Fruit fly (Drosophila melanogaster) whole organism, prepupa: ENCODE measurements around the gene simj.

Source experiments
- Blimp-1 ChIP-seq: fragments of 200-800 bp; sonication (Bioruptor generic); optimal IDR thresholded peaks from 3 replicates; lab custom pipeline; 2017; ENCODE audit warnings: missing biosample characterization, missing genetic modification characterization, mild to moderate bottlenecking, moderate library complexity, missing genetic modification reagents
- CG10631 ChIP-seq: fragments of 200-800 bp; sonication (Bioruptor generic); optimal IDR thresholded peaks from 2 replicates; lab custom pipeline; 2016; ENCODE audit warnings: missing biosample characterization, missing genetic modification characterization
- CG10669 ChIP-seq: fragments of 200-800 bp; sonication (Bioruptor generic); optimal IDR thresholded peaks from 3 replicates; lab custom pipeline; 2018; ENCODE audit warnings: missing biosample characterization, mild to moderate bottlenecking, missing genetic modification characterization, moderate library complexity
- CG11294 ChIP-seq: fragments of 200-800 bp; sonication (Bioruptor generic); IDR thresholded peaks from 2 replicates; pipeline ENCODE4 v1.3.6; 2022; ENCODE audit warnings: missing biosample characterization, missing genetic modification characterization
- CG11762 ChIP-seq: fragments of 200-800 bp; sonication (Bioruptor generic); optimal IDR thresholded peaks from 3 replicates; lab custom pipeline; 2016; ENCODE audit warnings: missing biosample characterization, missing genetic modification characterization; ENCODE audit not compliant: insufficient read depth
- CG11902 ChIP-seq: fragments of 200-800 bp; sonication (Bioruptor generic); optimal IDR thresholded peaks from 3 replicates; lab custom pipeline; 2016; ENCODE audit warnings: missing biosample characterization, missing genetic modification characterization
- CG15336 ChIP-seq: fragments of 200-800 bp; sonication (Bioruptor generic); IDR thresholded peaks from 2 replicates; pipeline ENCODE4 v1.3.6; 2022; ENCODE audit warnings: missing biosample characterization, missing genetic modification characterization
- CG1621 ChIP-seq: fragments of 200-800 bp; sonication (Bioruptor generic); optimal IDR thresholded peaks from 3 replicates; lab custom pipeline; 2018; ENCODE audit warnings: missing biosample characterization, mild to moderate bottlenecking, missing genetic modification characterization
- CG16779 ChIP-seq: fragments of 200-800 bp; sonication (Bioruptor generic); optimal IDR thresholded peaks from 3 replicates; lab custom pipeline; 2017; ENCODE audit warnings: missing biosample characterization, mild to moderate bottlenecking, missing genetic modification characterization
- CG3032 ChIP-seq: fragments of 200-800 bp; optimal IDR thresholded peaks from 2 replicates; lab custom pipeline; 2019; ENCODE audit warnings: missing biosample characterization, mild to moderate bottlenecking, missing genetic modification characterization, moderate library complexity
- CG31627 ChIP-seq: fragments of 200-800 bp; sonication (Bioruptor generic); optimal IDR thresholded peaks from 3 replicates; lab custom pipeline; 2016; ENCODE audit warnings: missing biosample characterization, missing genetic modification characterization
- CG34406 ChIP-seq: fragments of 200-800 bp; sonication (Bioruptor generic); optimal IDR thresholded peaks from 3 replicates; lab custom pipeline; 2016; ENCODE audit warnings: missing biosample characterization, missing genetic modification characterization
- CG4318 ChIP-seq: fragments of 200-800 bp; sonication (Bioruptor generic); optimal IDR thresholded peaks from 3 replicates; lab custom pipeline; 2017; ENCODE audit warnings: missing biosample characterization, mild to moderate bottlenecking, missing genetic modification characterization
- CG6163 ChIP-seq: fragments of 200-800 bp; sonication (Bioruptor generic); IDR thresholded peaks from 3 replicates; pipeline ENCODE4 v1.3.6; 2022; ENCODE audit warnings: missing biosample characterization, missing genetic modification characterization
- CG6792 ChIP-seq: fragments of 200-800 bp; sonication (Bioruptor generic); optimal IDR thresholded peaks from 3 replicates; lab custom pipeline; 2016; ENCODE audit warnings: missing biosample characterization, missing genetic modification characterization
- CG6808 ChIP-seq: fragments of 200-800 bp; sonication (Bioruptor generic); optimal IDR thresholded peaks from 3 replicates; lab custom pipeline; 2017; ENCODE audit warnings: missing biosample characterization, missing genetic modification characterization, mild to moderate bottlenecking, moderate library complexity, missing genetic modification reagents
- CG6854 ChIP-seq: fragments of 200-800 bp; sonication (Bioruptor generic); optimal IDR thresholded peaks from 2 replicates; lab custom pipeline; 2017; ENCODE audit warnings: missing biosample characterization, mild to moderate bottlenecking, missing genetic modification characterization
- CG7368 ChIP-seq: fragments of 200-800 bp; sonication (Bioruptor generic); optimal IDR thresholded peaks from 3 replicates; lab custom pipeline; 2016; ENCODE audit warnings: missing biosample characterization, missing genetic modification characterization
- CG8119 ChIP-seq: fragments of 200-800 bp; sonication (Bioruptor generic); IDR thresholded peaks from 3 replicates; pipeline ENCODE4 v1.3.6; 2022; ENCODE audit warnings: missing biosample characterization, missing genetic modification characterization
- CG8319 ChIP-seq: fragments of 200-800 bp; sonication (Bioruptor generic); optimal IDR thresholded peaks from 3 replicates; lab custom pipeline; 2016; ENCODE audit warnings: missing biosample characterization, missing genetic modification characterization
- CG9139 ChIP-seq: fragments of 200-800 bp; sonication (Bioruptor generic); optimal IDR thresholded peaks from 3 replicates; lab custom pipeline; 2017; ENCODE audit warnings: missing biosample characterization, mild to moderate bottlenecking, missing genetic modification characterization
- Eip75B ChIP-seq: fragments of 200-800 bp; sonication (Bioruptor generic); optimal IDR thresholded peaks from 3 replicates; lab custom pipeline; 2016; ENCODE audit warnings: missing biosample characterization, missing genetic modification characterization
- Eip78C ChIP-seq: fragments of 200-800 bp; sonication (Bioruptor generic); peaks from one replicate; lab custom pipeline; 2016; ENCODE audit warnings: missing biosample characterization, missing genetic modification characterization
- Eip93F ChIP-seq: fragments of 200-800 bp; sonication (Bioruptor generic); optimal IDR thresholded peaks from 2 replicates; lab custom pipeline; 2016; ENCODE audit warnings: missing biosample characterization, mild to moderate bottlenecking, missing genetic modification characterization
- Ets21C ChIP-seq: fragments of 200-800 bp; sonication (Bioruptor generic); optimal IDR thresholded peaks from 3 replicates; lab custom pipeline; 2016; ENCODE audit warnings: missing biosample characterization, missing genetic modification characterization
- Ets96B ChIP-seq: fragments of 200-800 bp; optimal IDR thresholded peaks from 2 replicates; lab custom pipeline; 2019; ENCODE audit warnings: missing biosample characterization, mild to moderate bottlenecking, missing genetic modification characterization, moderate library complexity
- Gug ChIP-seq: fragments of 200-800 bp; sonication (Bioruptor generic); IDR thresholded peaks from 2 replicates; pipeline ENCODE4 v1.3.6; 2022; ENCODE audit warnings: missing biosample characterization, missing genetic modification characterization
- Hr4 ChIP-seq: fragments of 200-800 bp; sonication (Bioruptor generic); optimal IDR thresholded peaks from 3 replicates; lab custom pipeline; 2016; ENCODE audit warnings: missing biosample characterization, missing genetic modification characterization
- Met ChIP-seq: fragments of 200-800 bp; sonication (Bioruptor generic); optimal IDR thresholded peaks from 3 replicates; lab custom pipeline; 2016; ENCODE audit warnings: missing biosample characterization, missing genetic modification characterization
- OdsH ChIP-seq: fragments of 200-800 bp; sonication (Bioruptor generic); optimal IDR thresholded peaks from 3 replicates; lab custom pipeline; 2016; ENCODE audit warnings: missing biosample characterization, missing genetic modification characterization
- Smox ChIP-seq: fragments of 200-800 bp; sonication (Bioruptor generic); optimal IDR thresholded peaks from 3 replicates; lab custom pipeline; 2016; ENCODE audit warnings: missing biosample characterization, missing genetic modification characterization
- Sox102F ChIP-seq: fragments of 200-800 bp; sonication (Bioruptor generic); optimal IDR thresholded peaks from 2 replicates; lab custom pipeline; 2016; ENCODE audit warnings: missing biosample characterization, mild to moderate bottlenecking, missing genetic modification characterization
- Sox14 ChIP-seq: fragments of 200-800 bp; sonication (Bioruptor generic); optimal IDR thresholded peaks from 3 replicates; lab custom pipeline; 2016; ENCODE audit warnings: missing biosample characterization, missing genetic modification characterization
- Sox15 ChIP-seq: fragments of 200-800 bp; sonication (Bioruptor generic); optimal IDR thresholded peaks from 3 replicates; lab custom pipeline; 2016; ENCODE audit warnings: missing biosample characterization, missing genetic modification characterization
- achi ChIP-seq: fragments of 200-800 bp; sonication (Bioruptor generic); optimal IDR thresholded peaks from 3 replicates; lab custom pipeline; 2016; ENCODE audit warnings: missing biosample characterization, missing genetic modification characterization
- acj6 ChIP-seq: fragments of 200-800 bp; sonication (Bioruptor generic); optimal IDR thresholded peaks from 3 replicates; lab custom pipeline; 2016; ENCODE audit warnings: missing biosample characterization, missing genetic modification characterization
- cyc ChIP-seq: fragments of 200-800 bp; sonication (Bioruptor generic); optimal IDR thresholded peaks from 3 replicates; lab custom pipeline; 2016; ENCODE audit warnings: missing biosample characterization, missing genetic modification characterization
- dsx ChIP-seq: fragments of 200-800 bp; optimal IDR thresholded peaks from 3 replicates; lab custom pipeline; 2019; ENCODE audit warnings: missing biosample characterization, mild to moderate bottlenecking, missing genetic modification characterization, moderate library complexity; ENCODE audit not compliant: poor library complexity, severe bottlenecking
- esn ChIP-seq: fragments of 200-800 bp; sonication (Bioruptor generic); optimal IDR thresholded peaks from 2 replicates; lab custom pipeline; 2016; ENCODE audit warnings: missing biosample characterization, mild to moderate bottlenecking, missing genetic modification characterization, moderate library complexity
- fd59A ChIP-seq: fragments of 200-800 bp; sonication (Bioruptor generic); optimal IDR thresholded peaks from 2 replicates; lab custom pipeline; 2017; ENCODE audit warnings: missing biosample characterization, mild to moderate bottlenecking, missing genetic modification characterization, missing genetic modification reagents
- fd85E ChIP-seq: fragments of 200-800 bp; sonication (Bioruptor generic); optimal IDR thresholded peaks from 3 replicates; lab custom pipeline; 2016; ENCODE audit warnings: missing biosample characterization, missing genetic modification characterization
- fkh ChIP-seq: fragments of 200-800 bp; sonication (Bioruptor generic); optimal IDR thresholded peaks from 3 replicates; lab custom pipeline; 2017; ENCODE audit warnings: missing biosample characterization, mild to moderate bottlenecking, missing genetic modification characterization, moderate library complexity
- lz ChIP-seq: fragments of 200-800 bp; sonication (Bioruptor generic); optimal IDR thresholded peaks from 3 replicates; lab custom pipeline; 2016; ENCODE audit warnings: missing biosample characterization, missing genetic modification characterization
- net ChIP-seq: fragments of 200-800 bp; sonication (Bioruptor generic); optimal IDR thresholded peaks from 3 replicates; lab custom pipeline; 2016; ENCODE audit warnings: missing biosample characterization, missing genetic modification characterization
- pdm3 ChIP-seq: fragments of 200-800 bp; sonication (Bioruptor generic); optimal IDR thresholded peaks from 3 replicates; lab custom pipeline; 2016; ENCODE audit warnings: missing biosample characterization, missing genetic modification characterization
- salr ChIP-seq, 2 experiments: fragments of 200-800 bp; sonication (Bioruptor generic); optimal IDR thresholded peaks; 3 replicates each; lab custom pipeline; 2016 to 2018; ENCODE audit warnings: missing biosample characterization in 2 of 2, missing genetic modification characterization in 2 of 2, mild to moderate bottlenecking in 1 of 2
- ss ChIP-seq, 2 experiments: fragments of 200-800 bp; sonication (Bioruptor generic); optimal IDR thresholded peaks; 2 replicates in 1 of 2; 3 replicates in 1 of 2; lab custom pipeline; 2017 to 2018; ENCODE audit warnings: mild to moderate bottlenecking in 2 of 2, missing biosample characterization in 2 of 2, missing genetic modification characterization in 2 of 2, moderate library complexity in 1 of 2
- svp ChIP-seq: fragments of 200-800 bp; sonication (Bioruptor generic); peaks from one replicate; lab custom pipeline; 2016; ENCODE audit warnings: missing biosample characterization, missing genetic modification characterization
- topi ChIP-seq: fragments of 200-800 bp; sonication (Bioruptor generic); optimal IDR thresholded peaks from 3 replicates; lab custom pipeline; 2016; ENCODE audit warnings: missing biosample characterization, missing genetic modification characterization
- vri ChIP-seq: fragments of 200-800 bp; sonication (Bioruptor generic); optimal IDR thresholded peaks from 3 replicates; lab custom pipeline; 2016; ENCODE audit warnings: missing biosample characterization, mild to moderate bottlenecking, missing genetic modification characterization

The simj gene

dm6 chr3L:10734561-10734960 lies 70.0 kb downstream of the simj start (continued):
- TF ChIP-seq dsx (GFP tag; lab: Kevin White, UChicago) (no peak), Ets21C (GFP tag; lab: Kevin White, UChicago) (no peak), CG6163 (no peak), CG11294 (GFP tag; lab: Robert Waterston, UW) (no peak), CG16779 (tag; lab: Kevin White, UChicago) (no peak), CG6808 (peak; percentile 3), CG8319 (GFP tag; lab: Kevin White, UChicago) (no peak)

dm6 chr3L:10735095-10735494 lies 70.6 kb downstream of the simj start:
- TF ChIP-seq topi (GFP tag; lab: Kevin White, UChicago) (peak; percentile 30), fd59A (no peak), fkh (GFP tag; lab: Kevin White, UChicago) (no peak), Smox (GFP tag; lab: Kevin White, UChicago) (peak; percentile 22), Gug (GFP tag; lab: Robert Waterston, UW) (peak; percentile 44), vri (GFP tag; lab: Kevin White, UChicago) (no peak), Ets96B (peak; percentile 32), achi (GFP tag; lab: Kevin White, UChicago) (peak; percentile 24), net (GFP tag; lab: Kevin White, UChicago) (peak; percentile 11), acj6 (GFP tag; lab: Kevin White, UChicago) (peak; percentile 32), Hr4 (peak; percentile 71), CG11294 (GFP tag; lab: Robert Waterston, UW) (no peak), ss (GFP tag; optimal IDR thresholded peaks at IDR 0.05; lab: Kevin White, UChicago) (no peak), CG7368 (no peak), fd85E (GFP tag; lab: Kevin White, UChicago) (no peak), pdm3 (GFP tag; lab: Kevin White, UChicago) (peak; percentile 60), CG1621 (tag; lab: Kevin White, UChicago) (no peak), CG15336 (GFP tag; lab: Robert Waterston, UW) (peak; percentile 71), esn (GFP tag; lab: Kevin White, UChicago) (peak; percentile 2), CG6792 (peak; percentile 6), CG9139 (no peak), CG8319 (GFP tag; lab: Kevin White, UChicago) (no peak), lz (GFP tag; lab: Kevin White, UChicago) (no peak), CG11902 (GFP tag; lab: Kevin White, UChicago) (no peak), OdsH (peak; percentile 60), CG10631 (GFP tag; lab: Kevin White, UChicago) (peak; percentile 40), Met (peak; percentile 46), cyc (GFP tag; lab: Kevin White, UChicago) (no peak), CG4318 (GFP tag; lab: Kevin White, UChicago) (peak; percentile 44), CG8119 (GFP tag; lab: Robert Waterston, UW) (peak; percentile 70), Sox14 (GFP tag; lab: Kevin White, UChicago) (peak; percentile 43), salr (GFP tag; optimal IDR thresholded peaks at IDR 0.05; lab: Kevin White, UChicago) (peak; percentile 1 to 61), Eip75B (GFP tag; lab: Kevin White, UChicago) (no peak), Sox102F (GFP tag; lab: Kevin White, UChicago) (no peak), CG6854 (GFP tag; lab: Kevin White, UChicago) (no peak), Sox15 (no peak), svp (GFP tag; lab: Kevin White, UChicago) (peak; percentile 42), Eip78C (GFP tag; lab: Kevin White, UChicago) (peak; percentile 86), CG31627 (peak; percentile 56), CG3032 (tag; lab: Kevin White, UChicago) (peak; percentile 44), Eip93F (GFP tag; lab: Kevin White, UChicago) (no peak), CG10669 (no peak), dsx (GFP tag; lab: Kevin White, UChicago) (peak; percentile 35), CG34406 (peak; percentile 2), CG11762 (GFP tag; lab: Kevin White, UChicago) (no peak), Blimp-1 (GFP tag; lab: Kevin White, UChicago) (no peak)
